Worm (Caenorhabditis elegans) whole organism, L4 larva: ENCODE measurements around the gene cyp-25A2.
"Not testable (repeated sequence)": the region's sequence is repeated elsewhere in the genome, so short reads cannot be mapped to it uniquely, and the experiment has no call there.

Experiments
- F49E8.2 ChIP-seq: sonication (generic microtip); optimal IDR thresholded peaks from 2 replicates; lab custom pipeline; 2016; ENCODE audit warnings: missing compliant biosample characterization, mild to moderate bottlenecking, missing genetic modification characterization, borderline replicate concordance
- ZK546.5 ChIP-seq, 2 experiments: sonication (generic microtip); optimal IDR thresholded peaks; 2 replicates each; lab custom pipeline; 2017; ENCODE audit warnings: missing biosample characterization in 2 of 2, missing genetic modification characterization in 2 of 2
- aha-1 ChIP-seq: fragments of 150-350 bp; peaks from one replicate; lab custom pipeline; 2014; ENCODE audit warnings: missing biosample characterization, missing genetic modification characterization
- daf-8 ChIP-seq: fragments of 200-800 bp; sonication (Bioruptor generic); IDR thresholded peaks from 2 replicates; pipeline ENCODE4 v1.3.6; 2022; ENCODE audit warnings: missing genetic modification characterization, missing compliant biosample characterization
- hmg-1.1 ChIP-seq: fragments of 200-800 bp; sonication (Bioruptor generic); IDR thresholded peaks from 2 replicates; pipeline ENCODE4 v1.3.6; 2022; ENCODE audit warnings: missing genetic modification reagents, missing genetic modification characterization, missing compliant biosample characterization
- lsy-2 ChIP-seq, 2 experiments: fragments of 150-350 bp in 1 of 2; sonication (generic microtip) in 1 of 2; optimal IDR thresholded peaks; 2 replicates each; lab custom pipeline; 2014 to 2017; ENCODE audit warnings: missing biosample characterization in 2 of 2, missing genetic modification characterization in 2 of 2
- mdl-1 ChIP-seq, 2 experiments: fragments of 150-350 bp in 1 of 2; sonication (generic microtip) in 1 of 2; optimal IDR thresholded peaks; 2 replicates each; lab custom pipeline; 2014 to 2017; ENCODE audit warnings: missing biosample characterization in 2 of 2, missing genetic modification characterization in 2 of 2
- nhr-10 ChIP-seq: fragments of 150-350 bp; optimal IDR thresholded peaks from 2 replicates; lab custom pipeline; 2014; ENCODE audit warnings: missing biosample characterization, missing genetic modification characterization
- nhr-28 ChIP-seq: fragments of 150-350 bp; optimal IDR thresholded peaks from 2 replicates; lab custom pipeline; 2014; ENCODE audit warnings: missing biosample characterization, missing genetic modification characterization
- nhr-76 ChIP-seq: fragments of 150-350 bp; optimal IDR thresholded peaks from 2 replicates; lab custom pipeline; 2014; ENCODE audit warnings: missing biosample characterization, missing genetic modification characterization
- php-3 ChIP-seq: fragments of 200-800 bp; sonication (Bioruptor generic); IDR thresholded peaks from 2 replicates; pipeline ENCODE4 v1.3.6; 2022; ENCODE audit warnings: missing genetic modification reagents, missing genetic modification characterization, missing compliant biosample characterization
- unc-62 ChIP-seq, 3 experiments: fragments of 150-350 bp in 1 of 3; sonication (generic microtip); optimal IDR thresholded peaks in 2 of 3; peaks in 1 of 3; 1 replicate in 1 of 3; 2 replicates in 2 of 3; lab custom pipeline; 2014 to 2017; ENCODE audit warnings: missing biosample characterization in 3 of 3, missing genetic modification characterization in 3 of 3, missing genetic modification reagents in 3 of 3, missing genotype in 1 of 3
- ztf-7 ChIP-seq: fragments of 150-350 bp; optimal IDR thresholded peaks from 2 replicates; lab custom pipeline; 2014; ENCODE audit warnings: missing biosample characterization, missing genetic modification characterization

DNA sequence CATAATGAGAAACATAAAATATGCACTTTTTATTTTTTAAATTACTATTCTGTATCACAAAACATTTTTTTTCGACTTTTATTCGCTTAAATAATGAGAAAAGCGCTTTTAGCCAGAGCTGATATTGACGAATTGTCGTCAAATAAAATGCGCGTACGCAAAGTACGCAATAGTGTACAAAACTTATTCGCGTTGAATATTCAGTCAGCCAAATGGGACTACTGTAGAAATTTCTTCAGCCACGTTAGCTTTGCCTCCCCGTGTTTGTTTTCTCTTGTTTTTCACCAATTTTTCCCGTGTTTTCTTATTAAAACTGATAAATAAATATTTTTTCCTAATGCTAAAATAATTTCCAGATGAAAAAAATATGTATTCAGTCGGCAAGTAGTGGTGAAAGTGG, 22.0 kb downstream of the cyp-25A2 start:
- TF ChIP-seq nhr-10 (tag; lab: Kevin White, UChicago); aha-1 (tag; lab: Kevin White, UChicago); mdl-1 (tag; optimal IDR thresholded peaks at IDR 0.05; lab: Kevin White, UChicago); daf-8 (GFP tag; lab: Robert Waterston, UW); ztf-7 (tag; lab: Kevin White, UChicago); unc-62 (GFP tag; optimal IDR thresholded peaks at IDR 0.05 in 1 of 2; lab: Kevin White, UChicago); unc-62 (tag; optimal IDR thresholded peaks at IDR 0.05; lab: Kevin White, UChicago); nhr-28 (tag; lab: Kevin White, UChicago); nhr-76; F49E8.2; ZK546.5 (tag; optimal IDR thresholded peaks at IDR 0.05; lab: Kevin White, UChicago): not testable (repeated sequence)
- TF ChIP-seq hmg-1.1 (GFP tag; lab: Robert Waterston, UW) (peak; percentile 88), php-3 (GFP tag; lab: Robert Waterston, UW) (0 out of 2 replicates have a peak, but pooled peaks have one; percentile 45), lsy-2 (tag; optimal IDR thresholded peaks at IDR 0.05; lab: Kevin White, UChicago) (peak; percentile 67 to 94)
